Fruit fly (Drosophila melanogaster) whole organism: ENCODE data around the gene CG31211.

Experiments used
- CG8478 ChIP-seq: fragments of >200 bp; optimal IDR thresholded peaks from 2 replicates; lab custom pipeline; 2018; ENCODE audit warnings: inconsistent platforms
- Dll ChIP-seq: fragments of >200 bp; optimal IDR thresholded peaks from 2 replicates; lab custom pipeline; 2017
- EcR ChIP-seq, 2 experiments: fragments of >200 bp; optimal IDR thresholded peaks; 2 replicates each; lab custom pipeline; 2017; ENCODE audit warnings: missing biosample characterization in 2 of 2, missing genetic modification characterization in 2 of 2, missing genetic modification reagents in 2 of 2
- pan ChIP-seq: fragments of >200 bp; optimal IDR thresholded peaks from 2 replicates; lab custom pipeline; 2017
- psq ChIP-seq: fragments of >200 bp; optimal IDR thresholded peaks from 2 replicates; lab custom pipeline; 2017
- usp ChIP-seq: fragments of >200 bp; optimal IDR thresholded peaks from 2 replicates; lab custom pipeline; 2017; ENCODE audit warnings: missing biosample characterization, missing genetic modification characterization, mixed read lengths

The CG31211 gene

dm6 chr3R:11976556-11977335 is 27.3 kb downstream of the CG31211 start, which contains the start of gene CG10005:
CG10005 (minus strand) TSS chr3R:11977197.
- TF ChIP-seq psq: no peak
- TF ChIP-seq CG8478 (lab: Kevin White, UChicago): no peak
- TF ChIP-seq EcR (GFP tag; optimal IDR thresholded peaks at IDR 0.05; lab: Kevin White, UChicago): peak in 1 of 2 experiments; percentile 67
- no peak for TF ChIP-seq usp (GFP tag; lab: Kevin White, UChicago)
- no peak for TF ChIP-seq Dll (lab: Kevin White, UChicago)
- TF ChIP-seq pan (lab: Kevin White, UChicago): no peak

DNA sequence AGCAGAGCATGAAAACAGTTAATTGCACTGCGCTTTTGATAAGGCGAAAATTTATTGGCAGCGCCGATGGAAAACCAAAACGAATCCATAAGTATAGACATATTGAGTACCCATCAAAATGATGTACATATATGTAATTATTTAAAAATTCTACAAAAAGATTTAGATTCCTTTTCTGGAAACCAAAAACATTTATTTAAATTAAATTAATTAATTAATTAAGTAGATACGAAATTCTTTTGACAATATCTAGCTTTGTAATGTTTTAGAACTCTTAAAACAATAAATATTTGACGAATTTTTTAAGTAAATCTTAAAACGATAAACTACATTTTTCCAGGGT is 27.8 kb downstream of the CG31211 start:
- TF ChIP-seq Dll (lab: Kevin White, UChicago) (no peak), EcR (GFP tag; optimal IDR thresholded peaks at IDR 0.05; lab: Kevin White, UChicago) (no peak), CG8478 (lab: Kevin White, UChicago) (no peak), pan (lab: Kevin White, UChicago) (peak; percentile 44), usp (GFP tag; lab: Kevin White, UChicago) (no peak)

dm6 chr3R:11978278-11978677 is 28.8 kb downstream of the CG31211 start:
- TF ChIP-seq usp (GFP tag; lab: Kevin White, UChicago) (no peak), EcR (GFP tag; optimal IDR thresholded peaks at IDR 0.05; lab: Kevin White, UChicago) (no peak), Dll (lab: Kevin White, UChicago) (no peak), CG8478 (lab: Kevin White, UChicago) (no peak), psq (no peak), pan (lab: Kevin White, UChicago) (no peak)

- TF ChIP-seq usp (GFP tag; lab: Kevin White, UChicago) (no peak), CG8478 (lab: Kevin White, UChicago) (no peak), EcR (GFP tag; optimal IDR thresholded peaks at IDR 0.05; lab: Kevin White, UChicago) (no peak), Dll (lab: Kevin White, UChicago) (no peak), pan (lab: Kevin White, UChicago) (no peak), psq (no peak)
Measured at dm6 chr3R:11979879-11980571, 30.5 kb downstream of the CG31211 start, which contains the start of gene CG18547. CG18547 (minus strand) TSS chr3R:11980390.

- no peak for TF ChIP-seq Dll (lab: Kevin White, UChicago)
- no peak for TF ChIP-seq pan (lab: Kevin White, UChicago)
- no peak for TF ChIP-seq usp (GFP tag; lab: Kevin White, UChicago)
- no peak for TF ChIP-seq CG8478 (lab: Kevin White, UChicago)
- TF ChIP-seq psq: no peak
- TF ChIP-seq EcR (GFP tag; optimal IDR thresholded peaks at IDR 0.05; lab: Kevin White, UChicago): no peak
Measured at dm6 chr3R:11981962-11982361, 32.5 kb downstream of the CG31211 start, which contains the start of gene CG12224. CG12224 (minus strand) TSS chr3R:11982062.

DNA sequence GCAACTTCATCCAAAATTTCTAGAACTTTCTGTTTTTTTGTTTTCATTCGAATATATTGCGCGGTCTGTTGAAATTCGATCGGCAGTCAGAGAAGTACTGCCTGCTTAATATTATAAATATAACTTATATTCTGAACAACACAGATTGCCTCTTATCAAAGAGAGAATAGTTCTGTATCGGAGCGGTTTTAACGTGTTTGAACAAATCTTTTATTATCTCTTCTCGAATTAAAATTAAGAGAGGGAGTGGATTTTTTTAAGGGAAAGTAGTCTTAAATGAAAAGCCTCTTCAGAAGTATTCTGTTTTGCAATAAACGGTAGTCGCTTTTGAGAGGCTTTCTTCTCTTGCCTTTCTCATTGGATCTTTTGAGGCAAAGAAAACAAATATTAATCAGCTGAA is 33.1 kb downstream of the CG31211 start:
- no peak for TF ChIP-seq CG8478 (lab: Kevin White, UChicago)

DNA sequence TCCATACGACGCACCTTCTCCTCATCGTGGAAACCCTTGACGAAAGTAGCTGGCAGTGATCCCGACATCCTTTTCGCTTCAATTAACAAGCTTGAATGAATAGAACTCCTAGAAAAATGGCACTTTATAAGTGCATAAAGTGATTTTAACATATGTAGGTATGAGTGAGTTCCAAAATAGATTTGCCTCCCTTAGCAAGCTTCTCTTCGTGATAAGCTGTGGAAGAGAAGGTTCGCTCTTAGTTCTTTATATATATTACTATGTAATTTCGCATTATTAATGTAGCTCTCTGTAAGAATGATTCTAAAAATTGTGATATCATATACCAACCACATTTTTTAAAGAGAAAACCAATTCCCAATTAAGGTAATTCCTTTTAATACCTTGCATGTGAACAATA is 35.0 kb downstream of the CG31211 start, which contains the start of gene CG3397:
Gene CG3397 (minus strand): TSS at position 101 of the 400 bp plus-strand sequence.
- TF ChIP-seq pan (lab: Kevin White, UChicago) (no peak), usp (GFP tag; lab: Kevin White, UChicago) (no peak), EcR (GFP tag; optimal IDR thresholded peaks at IDR 0.05; lab: Kevin White, UChicago) (no peak), Dll (lab: Kevin White, UChicago) (no peak), psq (no peak), CG8478 (lab: Kevin White, UChicago) (no peak)

dm6 chr3R:11984862-11985261 is 35.4 kb downstream of the CG31211 start:
- no peak for TF ChIP-seq pan (lab: Kevin White, UChicago)
- TF ChIP-seq Dll (lab: Kevin White, UChicago): no peak
- no peak for TF ChIP-seq psq
- TF ChIP-seq usp (GFP tag; lab: Kevin White, UChicago): no peak
- no peak for TF ChIP-seq EcR (GFP tag; optimal IDR thresholded peaks at IDR 0.05; lab: Kevin White, UChicago)
- TF ChIP-seq CG8478 (lab: Kevin White, UChicago): no peak

DNA sequence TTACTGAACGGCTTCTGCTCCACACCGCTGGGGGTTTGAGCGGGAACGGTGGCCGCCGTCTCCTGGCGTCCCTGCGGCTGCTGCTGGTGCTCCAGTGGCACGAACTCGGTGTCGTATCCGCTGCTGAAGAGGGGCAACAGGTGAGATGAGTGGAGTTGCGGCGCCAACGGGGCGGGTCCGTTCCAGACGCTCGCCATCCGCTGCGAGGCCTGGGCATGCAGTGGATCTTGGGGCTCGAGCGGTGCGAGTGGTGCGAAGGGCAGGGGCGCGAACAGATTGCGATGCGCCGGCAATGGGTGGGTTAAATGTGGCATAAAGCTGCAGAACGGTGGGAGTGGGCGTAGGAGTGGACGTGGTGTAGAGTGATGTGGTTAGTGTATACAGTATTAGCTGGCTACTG is 39.7 kb downstream of the CG31211 start:
- TF ChIP-seq usp (GFP tag; lab: Kevin White, UChicago) (no peak), psq (no peak), pan (lab: Kevin White, UChicago) (no peak), Dll (lab: Kevin White, UChicago) (no peak), CG8478 (lab: Kevin White, UChicago) (no peak), EcR (GFP tag; optimal IDR thresholded peaks at IDR 0.05; lab: Kevin White, UChicago) (no peak)

dm6 chr3R:11989996-11990395 is 40.5 kb downstream of the CG31211 start:
- TF ChIP-seq EcR (GFP tag; optimal IDR thresholded peaks at IDR 0.05; lab: Kevin White, UChicago): no peak
- TF ChIP-seq CG8478 (lab: Kevin White, UChicago): no peak
- no peak for TF ChIP-seq usp (GFP tag; lab: Kevin White, UChicago)

dm6 chr3R:11991538-11992164 is 42.2 kb downstream of the CG31211 start:
- TF ChIP-seq usp (GFP tag; lab: Kevin White, UChicago): no peak
- TF ChIP-seq EcR (GFP tag; optimal IDR thresholded peaks at IDR 0.05; lab: Kevin White, UChicago): no peak
- TF ChIP-seq Dll (lab: Kevin White, UChicago): no peak
- no peak for TF ChIP-seq pan (lab: Kevin White, UChicago)
- no peak for TF ChIP-seq psq
